Worm (Caenorhabditis elegans): ENCODE data around the gene dim-1.

ce11 chrX:8022728-8023127 lies 35.3 kb downstream of the dim-1 start:
- TF ChIP-seq duxl-1 (tag; optimal IDR thresholded peaks at IDR 0.05; ENCODE audit: poor library complexity) (peak; percentile 18), pqm-1 (tag; optimal IDR thresholded peaks at IDR 0.05) (peak; percentile 63), set-16 (GFP tag; IDR thresholded peaks at IDR 0.05) (no peak), unc-39 (tag; optimal IDR thresholded peaks at IDR 0.05) (no peak), lin-13 (GFP tag; optimal IDR thresholded peaks at IDR 0.05) (no peak), lsy-2 (tag; optimal IDR thresholded peaks at IDR 0.05) (no peak), mxl-3 (GFP tag; optimal IDR thresholded peaks at IDR 0.05) (peak; percentile 48), aha-1 (tag) (no peak), nhr-237 (tag; optimal IDR thresholded peaks at IDR 0.05) (no peak)

Data from whole organism, L4 larva.